Worm (Caenorhabditis elegans) whole organism, young adult: ENCODE measurements around the gene F36D4.4.
A peak's percentile ranks its signal among the peaks of the same experiment; 100 is the strongest.

Experiments
- B0019.2 ChIP-seq: fragments of 200-800 bp; sonication (Bioruptor generic); conservative IDR thresholded peaks from 2 replicates; pipeline ENCODE4 v1.3.6; 2022; ENCODE audit warnings: missing genetic modification reagents, missing genetic modification characterization, missing compliant biosample characterization
- B0261.1 ChIP-seq: sonication (generic microtip); optimal IDR thresholded peaks from 2 replicates; lab custom pipeline; 2016; ENCODE audit warnings: mild to moderate bottlenecking, missing genetic modification characterization, moderate library complexity, missing compliant biosample characterization
- C17E4.6 ChIP-seq: fragments of 200-800 bp; sonication (Bioruptor generic); IDR thresholded peaks from 2 replicates; pipeline ENCODE4 v1.3.6; 2022; ENCODE audit warnings: missing genetic modification reagents, missing genetic modification characterization, missing compliant biosample characterization
- F10E7.11 ChIP-seq: sonication (generic microtip); optimal IDR thresholded peaks from 2 replicates; lab custom pipeline; 2017; ENCODE audit warnings: mild to moderate bottlenecking, missing genetic modification characterization, moderate library complexity, missing compliant biosample characterization
- F23B12.7 ChIP-seq: sonication (generic microtip); optimal IDR thresholded peaks from 2 replicates; lab custom pipeline; 2017; ENCODE audit warnings: missing genetic modification characterization, mild to moderate bottlenecking, missing compliant biosample characterization, antibody characterized with exemption, moderate library complexity; ENCODE audit not compliant: insufficient read depth
- F49E8.2 ChIP-seq: sonication (generic microtip); optimal IDR thresholded peaks from 3 replicates; lab custom pipeline; 2017; ENCODE audit warnings: missing genetic modification characterization, mild to moderate bottlenecking, missing compliant biosample characterization, antibody characterized with exemption, moderate library complexity; ENCODE audit not compliant: insufficient read depth
- Y53G8AR.9 ChIP-seq: fragments of 200-800 bp; sonication (Bioruptor generic); conservative IDR thresholded peaks from 2 replicates; pipeline ENCODE4 v1.3.6; 2022; ENCODE audit warnings: missing genetic modification reagents, missing genetic modification characterization, missing compliant biosample characterization
- akir-1 ChIP-seq: fragments of 200-800 bp; sonication (Bioruptor generic); optimal IDR thresholded peaks from 2 replicates; lab custom pipeline; 2018; ENCODE audit warnings: mild to moderate bottlenecking, missing genetic modification characterization, moderate library complexity, missing compliant biosample characterization
- attf-3 ChIP-seq: fragments of 200-800 bp; sonication (Bioruptor generic); conservative IDR thresholded peaks from 2 replicates; pipeline ENCODE4 v1.3.6; 2022; ENCODE audit warnings: missing genetic modification reagents, missing genetic modification characterization, missing compliant biosample characterization
- ccch-3 ChIP-seq: fragments of 200-800 bp; sonication (Bioruptor generic); optimal IDR thresholded peaks from 2 replicates; lab custom pipeline; 2018; ENCODE audit warnings: mild to moderate bottlenecking, missing genetic modification characterization, missing compliant biosample characterization
- ceh-27 ChIP-seq: fragments of 200-800 bp; sonication (Bioruptor generic); optimal IDR thresholded peaks from 2 replicates; lab custom pipeline; 2018; ENCODE audit warnings: mild to moderate bottlenecking, missing genetic modification characterization, moderate library complexity, missing compliant biosample characterization
- ceh-40 ChIP-seq: fragments of 200-800 bp; sonication (Bioruptor generic); IDR thresholded peaks from 2 replicates; pipeline ENCODE4 v1.3.6; 2022; ENCODE audit warnings: missing genetic modification characterization, missing compliant biosample characterization
- die-1 ChIP-seq: sonication (generic microtip); optimal IDR thresholded peaks from 2 replicates; lab custom pipeline; 2016; ENCODE audit warnings: missing genotype, mild to moderate bottlenecking, missing genetic modification characterization, missing compliant biosample characterization
- dox-1 ChIP-seq: fragments of 200-800 bp; sonication (Bioruptor generic); IDR thresholded peaks from 2 replicates; pipeline ENCODE4 v1.3.6; 2022; ENCODE audit warnings: missing genetic modification reagents, missing genetic modification characterization, missing compliant biosample characterization
- egl-18 ChIP-seq: fragments of 200-800 bp; sonication (Bioruptor generic); IDR thresholded peaks from 2 replicates; pipeline ENCODE4 v1.3.6; 2022; ENCODE audit warnings: missing genetic modification reagents, missing genetic modification characterization, missing compliant biosample characterization
- egl-44 ChIP-seq: fragments of 200-800 bp; sonication (Bioruptor generic); IDR thresholded peaks from 2 replicates; pipeline ENCODE4 v1.3.6; 2022; ENCODE audit warnings: missing genetic modification reagents, missing genetic modification characterization, missing compliant biosample characterization
- him-1 ChIP-seq: sonication (generic microtip); optimal IDR thresholded peaks from 2 replicates; lab custom pipeline; 2016; ENCODE audit warnings: missing genotype, missing genetic modification reagents, missing genetic modification characterization, missing compliant biosample characterization
- hlh-12 ChIP-seq: sonication (generic microtip); optimal IDR thresholded peaks from 2 replicates; lab custom pipeline; 2016; ENCODE audit warnings: missing genetic modification characterization, missing compliant biosample characterization
- hlh-26 ChIP-seq: fragments of 200-800 bp; sonication (Bioruptor generic); conservative IDR thresholded peaks from 2 replicates; pipeline ENCODE4 v1.3.6; 2022; ENCODE audit warnings: missing genetic modification reagents, missing genetic modification characterization, missing compliant biosample characterization
- hmg-1.2 ChIP-seq: fragments of 200-800 bp; sonication (Bioruptor generic); IDR thresholded peaks from 2 replicates; pipeline ENCODE4 v1.3.6; 2022; ENCODE audit warnings: missing genetic modification reagents, missing genetic modification characterization, missing compliant biosample characterization
- hrde-1 ChIP-seq: sonication (generic microtip); optimal IDR thresholded peaks from 2 replicates; lab custom pipeline; 2016; ENCODE audit warnings: missing genetic modification characterization, mild to moderate bottlenecking, missing compliant biosample characterization, moderate library complexity, missing genotype, missing genetic modification reagents, borderline replicate concordance
- hsf-1 ChIP-seq: fragments of 200-800 bp; sonication (Bioruptor generic); IDR thresholded peaks from 2 replicates; pipeline ENCODE4 v1.3.6; 2022; ENCODE audit warnings: missing genetic modification reagents, missing genetic modification characterization, missing compliant biosample characterization
- let-526 ChIP-seq: fragments of 200-800 bp; sonication (Bioruptor generic); IDR thresholded peaks from 2 replicates; pipeline ENCODE4 v1.3.6; 2022; ENCODE audit warnings: missing genetic modification reagents, missing genetic modification characterization, missing compliant biosample characterization
- lin-35 ChIP-seq, 3 experiments: fragments of 150-350 bp in 2 of 3; sonication (generic microtip) in 1 of 3; optimal IDR thresholded peaks; 2 replicates each; lab custom pipeline; 2014 to 2018; ENCODE audit warnings: missing biosample characterization in 3 of 3, missing genetic modification characterization in 3 of 3, missing genetic modification reagents in 3 of 3
- lin-40 ChIP-seq: sonication (generic microtip); optimal IDR thresholded peaks from 2 replicates; lab custom pipeline; 2016; ENCODE audit warnings: missing genetic modification characterization, mild to moderate bottlenecking, missing compliant biosample characterization, missing genotype, missing genetic modification reagents
- lsl-1 ChIP-seq: fragments of 200-800 bp; sonication (Bioruptor generic); optimal IDR thresholded peaks from 2 replicates; lab custom pipeline; 2018; ENCODE audit warnings: mild to moderate bottlenecking, missing genetic modification characterization, moderate library complexity, missing compliant biosample characterization
- madf-8 ChIP-seq: fragments of 200-800 bp; sonication (Bioruptor generic); conservative IDR thresholded peaks from 2 replicates; pipeline ENCODE4 v1.3.6; 2022; ENCODE audit warnings: missing genetic modification reagents, missing genetic modification characterization, missing compliant biosample characterization
- nfyb-1 ChIP-seq: fragments of 200-800 bp; sonication (Bioruptor generic); IDR thresholded peaks from 2 replicates; pipeline ENCODE4 v1.3.6; 2022; ENCODE audit warnings: missing genetic modification reagents, missing genetic modification characterization, missing compliant biosample characterization
- nhr-27 ChIP-seq: fragments of 200-800 bp; sonication (Bioruptor generic); optimal IDR thresholded peaks from 2 replicates; lab custom pipeline; 2018; ENCODE audit warnings: mild to moderate bottlenecking, missing genetic modification characterization, moderate library complexity, missing compliant biosample characterization
- nhr-80 ChIP-seq: sonication (generic microtip); optimal IDR thresholded peaks from 2 replicates; lab custom pipeline; 2016; ENCODE audit warnings: missing genetic modification characterization, missing compliant biosample characterization
- pbrm-1 ChIP-seq: fragments of 200-800 bp; sonication (Bioruptor generic); IDR thresholded peaks from 2 replicates; pipeline ENCODE4 v1.3.6; 2022; ENCODE audit warnings: missing genetic modification reagents, missing genetic modification characterization, missing compliant biosample characterization
- pha-4 ChIP-seq: fragments of 150-350 bp; sonication (generic microtip); optimal IDR thresholded peaks from 2 replicates; lab custom pipeline; 2014; ENCODE audit warnings: missing biosample characterization, missing genetic modification reagents, missing genetic modification characterization
- rcor-1 ChIP-seq: fragments of 200-800 bp; sonication (Bioruptor generic); IDR thresholded peaks from 2 replicates; pipeline ENCODE4 v1.3.6; 2022; ENCODE audit warnings: missing genetic modification reagents, missing genetic modification characterization, missing compliant biosample characterization
- rpc-1 ChIP-seq, 2 experiments: fragments of 150-350 bp in 1 of 2; sonication (generic microtip) in 1 of 2; optimal IDR thresholded peaks; 2 replicates each; lab custom pipeline; 2014 to 2018; ENCODE audit warnings: missing biosample characterization in 1 of 2, missing genetic modification characterization in 1 of 2, missing genetic modification reagents in 1 of 2, missing genotype in 1 of 2
- snpc-1.3 ChIP-seq: sonication (generic microtip); optimal IDR thresholded peaks from 2 replicates; lab custom pipeline; 2017; ENCODE audit warnings: missing genetic modification characterization, mild to moderate bottlenecking, missing compliant biosample characterization, antibody characterized with exemption, moderate library complexity, missing genotype, missing genetic modification reagents; ENCODE audit not compliant: insufficient read depth
- snpc-4 ChIP-seq, 5 experiments: fragments of 150-350 bp in 1 of 5; sonication (generic microtip) in 4 of 5; optimal IDR thresholded peaks; 2 replicates each; lab custom pipeline; 2014 to 2018; ENCODE audit warnings: missing genetic modification characterization in 5 of 5, missing biosample characterization in 3 of 5, antibody characterized with exemption in 2 of 5, mild to moderate bottlenecking in 2 of 5, missing compliant biosample characterization in 2 of 5, missing genotype in 2 of 5, moderate library complexity in 2 of 5, missing genetic modification reagents in 1 of 5
- tbp1 ChIP-seq: fragments of 200-800 bp; sonication (Bioruptor generic); optimal IDR thresholded peaks from 2 replicates; lab custom pipeline; 2018; ENCODE audit warnings: mild to moderate bottlenecking, missing genetic modification characterization, missing compliant biosample characterization
- unc-62 ChIP-seq: fragments of 150-350 bp; optimal IDR thresholded peaks from 2 replicates; lab custom pipeline; 2014; ENCODE audit warnings: missing biosample characterization, missing genetic modification reagents, missing genetic modification characterization
- zfh-2 ChIP-seq: fragments of 200-800 bp; sonication (Bioruptor generic); conservative IDR thresholded peaks from 2 replicates; pipeline ENCODE4 v1.3.6; 2022; ENCODE audit warnings: missing genetic modification reagents, missing genetic modification characterization, missing compliant biosample characterization
- ztf-22 ChIP-seq: fragments of 200-800 bp; sonication (Bioruptor generic); optimal IDR thresholded peaks from 2 replicates; lab custom pipeline; 2018; ENCODE audit warnings: mild to moderate bottlenecking, missing genetic modification characterization, moderate library complexity, missing compliant biosample characterization
- ztf-28 ChIP-seq: fragments of 200-800 bp; sonication (Bioruptor generic); IDR thresholded peaks from 2 replicates; pipeline ENCODE4 v1.3.6; 2022; ENCODE audit warnings: missing genetic modification reagents, missing genetic modification characterization, missing compliant biosample characterization

Gene F36D4.4

DNA sequence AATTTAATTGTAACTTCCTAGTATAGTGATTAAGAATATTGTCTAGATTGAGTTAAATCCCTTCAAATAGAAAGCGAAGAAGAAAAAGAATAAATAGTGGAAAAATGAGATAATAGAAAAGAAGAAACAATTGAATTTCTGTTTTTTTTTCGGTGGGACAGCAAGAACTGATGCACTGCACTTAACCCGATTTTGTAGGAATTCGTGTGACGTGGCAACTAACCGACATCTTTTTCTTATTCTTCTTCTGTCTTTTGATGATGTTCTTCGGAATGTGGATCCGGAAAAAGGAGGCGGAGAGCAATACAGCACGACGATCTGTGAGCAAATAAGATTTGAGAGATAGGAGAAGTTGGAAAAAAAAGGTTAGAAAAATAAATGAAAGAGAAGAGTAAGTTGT, 5.5 kb downstream of the F36D4.4 start:
- no peak for TF ChIP-seq B0019.2 (GFP tag; lab: Robert Waterston, UW)
- no peak for TF ChIP-seq unc-62 (GFP tag; lab: Kevin White, UChicago)
- TF ChIP-seq attf-3 (GFP tag; lab: Robert Waterston, UW), result no peak
- no peak for TF ChIP-seq hsf-1 (GFP tag; lab: Robert Waterston, UW)
- TF ChIP-seq ceh-40 (GFP tag; lab: Robert Waterston, UW), result no peak
- no peak for TF ChIP-seq egl-18
- TF ChIP-seq F23B12.7 (tag; lab: Kevin White, UChicago), result no peak
- no peak for TF ChIP-seq lin-35 (GFP tag; optimal IDR thresholded peaks at IDR 0.05; lab: Kevin White, UChicago)
- TF ChIP-seq rcor-1 (GFP tag; lab: Robert Waterston, UW), result no peak
- no peak for TF ChIP-seq hlh-12 (tag; lab: Kevin White, UChicago)
- TF ChIP-seq, all 124 proteins: peak for 0

DNA sequence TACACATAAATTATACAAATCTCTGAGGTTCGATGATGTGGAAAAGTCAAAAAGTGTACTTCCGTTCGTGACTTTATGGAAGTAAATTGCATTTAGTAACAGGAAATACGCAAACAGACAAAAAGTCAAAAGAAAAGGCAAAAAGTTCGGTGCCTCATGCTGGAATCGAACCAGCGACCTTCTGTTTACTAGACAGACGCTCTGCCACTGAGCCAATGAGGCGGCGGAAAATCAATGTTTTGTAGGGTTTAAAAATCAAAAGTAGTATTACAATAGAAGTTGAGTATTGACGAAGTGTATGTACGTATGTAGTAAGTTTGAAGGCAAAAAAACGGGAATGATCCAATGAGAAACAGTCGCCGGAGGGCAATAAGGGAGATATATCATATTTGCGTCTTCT, 7.5 kb downstream of the F36D4.4 start:
- no peak for TF ChIP-seq egl-44
- no peak for TF ChIP-seq ztf-28 (GFP tag; lab: Robert Waterston, UW)
- peak; percentile 40 for TF ChIP-seq die-1 (tag; lab: Kevin White, UChicago)
- TF ChIP-seq F49E8.2 (tag; lab: Kevin White, UChicago), result no peak
- TF ChIP-seq F10E7.11 (tag; lab: Kevin White, UChicago), result no peak
- TF ChIP-seq pha-4, result no peak
- no peak for TF ChIP-seq nfyb-1 (GFP tag; lab: Robert Waterston, UW)
- no peak for TF ChIP-seq akir-1
- no peak for TF ChIP-seq zfh-2 (GFP tag; lab: Robert Waterston, UW)
- peak; percentile 63 for TF ChIP-seq B0261.1 (tag; lab: Kevin White, UChicago)
- TF ChIP-seq nhr-80 (tag; lab: Kevin White, UChicago), result peak; percentile 1
- TF ChIP-seq ztf-22, result no peak
- no peak for TF ChIP-seq C17E4.6
- TF ChIP-seq hlh-26 (GFP tag; lab: Robert Waterston, UW), result no peak
- no peak for TF ChIP-seq snpc-4 (GFP tag; optimal IDR thresholded peaks at IDR 0.05; lab: Kevin White, UChicago)
- peak in 1 of 4 experiments; percentile 44 for TF ChIP-seq snpc-4 (tag; optimal IDR thresholded peaks at IDR 0.05; lab: Kevin White, UChicago)
- peak; percentile 89 for TF ChIP-seq tbp1 (GFP tag; lab: Kevin White, UChicago)
- no peak for TF ChIP-seq ccch-3
- peak; percentile 82 for TF ChIP-seq him-1 (tag; lab: Kevin White, UChicago)
- peak; percentile 54 for TF ChIP-seq rpc-1 (optimal IDR thresholded peaks at IDR 0.05; lab: Kevin White, UChicago)
- TF ChIP-seq rpc-1 (tag; optimal IDR thresholded peaks at IDR 0.05; lab: Kevin White, UChicago), result peak; percentile 84
- TF ChIP-seq pbrm-1, result 0 out of 2 replicates have a peak, but pooled peaks have one; percentile 25
- TF ChIP-seq madf-8, result no peak
- no peak for TF ChIP-seq dox-1
- no peak for TF ChIP-seq hrde-1
- no peak for TF ChIP-seq rcor-1 (GFP tag; lab: Robert Waterston, UW)
- TF ChIP-seq ceh-27, result no peak
- TF ChIP-seq Y53G8AR.9 (GFP tag; lab: Robert Waterston, UW), result no peak
- TF ChIP-seq lin-35 (GFP tag; optimal IDR thresholded peaks at IDR 0.05; lab: Kevin White, UChicago), result no peak
- TF ChIP-seq lsl-1 (GFP tag; lab: Kevin White, UChicago), result peak; percentile 6
- TF ChIP-seq F23B12.7 (tag; lab: Kevin White, UChicago), result peak; percentile 39
- no peak for TF ChIP-seq nhr-27 (tag; lab: Kevin White, UChicago)
- no peak for TF ChIP-seq snpc-1.3 (tag; lab: Kevin White, UChicago)
- TF ChIP-seq let-526 (GFP tag; lab: Robert Waterston, UW), result no peak
- peak; percentile 42; the same call in 1 of the 2 replicates for TF ChIP-seq hmg-1.2 (GFP tag; lab: Robert Waterston, UW)
- TF ChIP-seq lin-40 (tag; lab: Kevin White, UChicago), result no peak
